Worm (Caenorhabditis elegans): Measurements from ENCODE around the gene nhr-57.

The nhr-57 gene

ce11 chrV:4157291-4157690 lies 25.6 kb downstream of the nhr-57 start:
- TF ChIP-seq bed-3 (GFP tag; optimal IDR thresholded peaks at IDR 0.05) (no peak), pha-4 (tag; optimal IDR thresholded peaks at IDR 0.05) (no peak), unc-62 (GFP tag; optimal IDR thresholded peaks at IDR 0.05) (peak; percentile 89), cnd-1 (tag; optimal IDR thresholded peaks at IDR 0.05) (no peak), hlh-1 (tag; optimal IDR thresholded peaks at IDR 0.05) (peak; percentile 99), lin-32 (GFP tag; optimal IDR thresholded peaks at IDR 0.05) (no peak), mls-2 (tag; optimal IDR thresholded peaks at IDR 0.05) (no peak), unc-120 (tag; optimal IDR thresholded peaks at IDR 0.05; ENCODE audit: poor library complexity, severe bottlenecking) (peak; percentile 85), mep-1 (tag; optimal IDR thresholded peaks at IDR 0.05) (no peak), mab-5 (tag; optimal IDR thresholded peaks at IDR 0.05) (no peak), nhr-237 (tag; optimal IDR thresholded peaks at IDR 0.05) (no peak), lin-13 (tag; optimal IDR thresholded peaks at IDR 0.05) (no peak), M03D4.4 (tag; optimal IDR thresholded peaks at IDR 0.05) (no peak), elt-3 (tag; optimal IDR thresholded peaks at IDR 0.05) (no peak), unc-39 (tag; optimal IDR thresholded peaks at IDR 0.05) (no peak)

DNA sequence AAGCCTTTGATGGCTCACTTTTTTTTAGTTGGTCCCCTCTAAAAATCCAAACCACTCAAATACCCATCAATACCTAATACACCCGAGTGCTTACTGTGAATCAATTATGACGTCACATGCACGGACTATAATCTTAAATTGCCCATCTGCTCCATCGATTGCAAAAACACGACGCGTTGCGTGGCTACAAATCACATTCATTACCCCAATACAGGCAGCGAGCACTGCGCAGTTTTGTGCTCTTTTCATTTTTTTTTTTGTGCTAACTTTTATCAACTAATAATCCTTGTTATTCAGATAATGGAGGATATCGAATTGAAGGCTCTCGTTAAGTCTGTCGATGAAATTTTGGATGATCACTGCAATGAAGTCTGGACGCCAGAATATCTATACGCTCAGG lies 28.4 kb downstream of the nhr-57 start, which contains the start of gene Y45G5AM.5:
Y45G5AM.5 (plus strand) TSS at position 301 of the 400 bp plus-strand sequence.
- TF ChIP-seq lin-32 (GFP tag; optimal IDR thresholded peaks at IDR 0.05), result no peak
- peak; percentile 64 for TF ChIP-seq zip-8 (tag; optimal IDR thresholded peaks at IDR 0.05)

- no peak for TF ChIP-seq ceh-39 (tag; optimal IDR thresholded peaks at IDR 0.05)
- no peak for TF ChIP-seq ztf-11 (tag; optimal IDR thresholded peaks at IDR 0.05)
- TF ChIP-seq elt-3 (tag; optimal IDR thresholded peaks at IDR 0.05), result no peak
- TF ChIP-seq pha-4 (tag; optimal IDR thresholded peaks at IDR 0.05), result no peak
- no peak for TF ChIP-seq mls-2 (tag; optimal IDR thresholded peaks at IDR 0.05)
- no peak for TF ChIP-seq lin-32 (GFP tag; optimal IDR thresholded peaks at IDR 0.05)
- TF ChIP-seq unc-120 (tag; optimal IDR thresholded peaks at IDR 0.05; ENCODE audit: poor library complexity, severe bottlenecking), result no peak
- TF ChIP-seq sptf-1 (tag; optimal IDR thresholded peaks at IDR 0.05), result no peak
- no peak for TF ChIP-seq hlh-1 (tag; optimal IDR thresholded peaks at IDR 0.05)
These were observed 31.2 kb downstream of the nhr-57 start, which contains the start of gene Y45G5AM.4 for ce11 chrV:4162922-4163321. Gene Y45G5AM.4, plus strand, starts transcription at chrV:4163222.

DNA sequence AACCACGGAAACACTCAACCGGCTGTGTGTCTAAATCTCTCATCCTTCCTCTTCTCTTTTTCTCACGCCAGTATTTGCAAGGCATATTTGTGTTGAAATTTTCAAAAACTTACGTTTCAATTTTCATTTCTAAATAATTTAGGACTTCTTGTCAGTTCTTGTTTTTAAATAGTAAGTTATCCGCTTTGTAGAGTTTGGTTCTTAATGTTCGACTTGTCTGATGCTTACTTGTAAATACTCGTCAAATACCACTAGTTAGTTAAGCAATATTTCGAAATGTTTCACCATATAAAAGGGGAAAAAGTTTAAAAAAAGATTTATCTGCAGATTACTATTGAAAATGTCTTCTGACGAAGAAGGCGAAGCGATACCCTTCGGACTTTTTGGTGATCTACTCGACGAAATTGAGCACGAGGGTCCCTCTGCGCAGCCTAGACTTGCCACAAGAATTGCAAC lies 32.8 kb downstream of the nhr-57 start, which contains the start of gene Y45G5AM.3:
Y45G5AM.3 (plus strand) TSS at position 51 of the 456 bp plus-strand sequence.
- no peak for TF ChIP-seq nhr-2 (tag; optimal IDR thresholded peaks at IDR 0.05)
- TF ChIP-seq mep-1 (tag; optimal IDR thresholded peaks at IDR 0.05), result no peak
- no peak for TF ChIP-seq lin-13 (tag; optimal IDR thresholded peaks at IDR 0.05)
- no peak for TF ChIP-seq snpc-4 (tag; optimal IDR thresholded peaks at IDR 0.05)
- no peak for TF ChIP-seq mls-2 (tag; optimal IDR thresholded peaks at IDR 0.05)
- no peak for TF ChIP-seq unc-120 (tag; optimal IDR thresholded peaks at IDR 0.05; ENCODE audit: poor library complexity, severe bottlenecking)
- no peak for TF ChIP-seq flh-1 (GFP tag; optimal IDR thresholded peaks at IDR 0.05)
- no peak for TF ChIP-seq nhr-12 (tag; optimal IDR thresholded peaks at IDR 0.05)

DNA sequence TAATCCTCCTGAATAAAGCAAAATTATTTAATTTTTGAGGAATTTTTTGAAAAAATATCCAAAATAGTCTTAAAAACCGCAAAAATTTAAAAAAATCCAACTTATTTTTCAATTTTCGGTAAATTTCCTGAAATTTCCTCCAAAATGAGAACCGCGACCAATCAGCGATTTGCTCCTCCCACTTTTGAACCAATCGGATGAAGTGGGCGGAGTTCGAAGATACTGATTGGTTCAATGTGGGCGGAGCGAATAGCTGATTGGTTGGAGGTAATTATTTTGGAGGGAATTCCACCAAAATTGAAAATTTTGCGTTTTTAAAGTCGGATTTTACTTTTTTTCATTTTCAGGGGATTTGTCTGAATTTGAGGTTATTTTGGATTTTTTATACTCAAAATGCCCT lies 36.4 kb downstream of the nhr-57 start:
- TF ChIP-seq blmp-1 (tag; optimal IDR thresholded peaks at IDR 0.05), result no peak
- no peak for TF ChIP-seq nhr-76 (tag; optimal IDR thresholded peaks at IDR 0.05)
- TF ChIP-seq tbx-8 (GFP tag; optimal IDR thresholded peaks at IDR 0.05), result no peak
- TF ChIP-seq zip-8 (tag; optimal IDR thresholded peaks at IDR 0.05), result no peak
- TF ChIP-seq ceh-39 (tag; optimal IDR thresholded peaks at IDR 0.05), result no peak
- no peak for TF ChIP-seq lin-13 (tag; optimal IDR thresholded peaks at IDR 0.05)
- TF ChIP-seq bed-3 (GFP tag; optimal IDR thresholded peaks at IDR 0.05), result no peak
- TF ChIP-seq hlh-1 (tag; optimal IDR thresholded peaks at IDR 0.05), result no peak
- TF ChIP-seq nhr-2 (tag; optimal IDR thresholded peaks at IDR 0.05), result no peak
- no peak for TF ChIP-seq ces-1 (GFP tag; optimal IDR thresholded peaks at IDR 0.05)
- TF ChIP-seq ceh-43 (GFP tag; optimal IDR thresholded peaks at IDR 0.05), result no peak
- no peak for TF ChIP-seq elt-3 (tag; optimal IDR thresholded peaks at IDR 0.05)
- no peak for TF ChIP-seq lsy-2 (tag; optimal IDR thresholded peaks at IDR 0.05)
- no peak for TF ChIP-seq mep-1 (tag; optimal IDR thresholded peaks at IDR 0.05)
- TF ChIP-seq nhr-28 (tag; optimal IDR thresholded peaks at IDR 0.05), result no peak
- no peak for TF ChIP-seq unc-39 (tag; optimal IDR thresholded peaks at IDR 0.05)

- TF ChIP-seq nhr-2 (tag; optimal IDR thresholded peaks at IDR 0.05) (no peak), mab-5 (tag; optimal IDR thresholded peaks at IDR 0.05) (no peak), nhr-12 (tag; optimal IDR thresholded peaks at IDR 0.05) (no peak), mep-1 (tag; optimal IDR thresholded peaks at IDR 0.05) (peak; percentile 41), bed-3 (GFP tag; optimal IDR thresholded peaks at IDR 0.05) (no peak), flh-1 (GFP tag; optimal IDR thresholded peaks at IDR 0.05) (no peak), ceh-43 (GFP tag; optimal IDR thresholded peaks at IDR 0.05) (no peak), mls-2 (tag; optimal IDR thresholded peaks at IDR 0.05) (no peak), ceh-39 (tag; optimal IDR thresholded peaks at IDR 0.05) (peak; percentile 19), ces-1 (GFP tag; optimal IDR thresholded peaks at IDR 0.05) (peak; percentile 7)
These were observed 38.0 kb downstream of the nhr-57 start for ce11 chrV:4169658-4170057.

All from whole organism, mixed stage, embryonic.